Worm (Caenorhabditis elegans) whole organism, L2 larva: ENCODE measurements around the gene rpb-9.

ENCODE experiments used
- ceh-16 ChIP-seq: fragments of 150-350 bp; optimal IDR thresholded peaks from 2 replicates; lab custom pipeline; 2014; ENCODE audit warnings: missing biosample characterization, missing genetic modification characterization
- egl-27 ChIP-seq: sonication (generic microtip); optimal IDR thresholded peaks from 3 replicates; lab custom pipeline; 2017; ENCODE audit warnings: missing biosample characterization, missing genetic modification reagents, missing genetic modification characterization
- peb-1 ChIP-seq: fragments of 150-350 bp; optimal IDR thresholded peaks from 2 replicates; lab custom pipeline; 2014; ENCODE audit warnings: missing biosample characterization, missing genetic modification characterization

DNA sequence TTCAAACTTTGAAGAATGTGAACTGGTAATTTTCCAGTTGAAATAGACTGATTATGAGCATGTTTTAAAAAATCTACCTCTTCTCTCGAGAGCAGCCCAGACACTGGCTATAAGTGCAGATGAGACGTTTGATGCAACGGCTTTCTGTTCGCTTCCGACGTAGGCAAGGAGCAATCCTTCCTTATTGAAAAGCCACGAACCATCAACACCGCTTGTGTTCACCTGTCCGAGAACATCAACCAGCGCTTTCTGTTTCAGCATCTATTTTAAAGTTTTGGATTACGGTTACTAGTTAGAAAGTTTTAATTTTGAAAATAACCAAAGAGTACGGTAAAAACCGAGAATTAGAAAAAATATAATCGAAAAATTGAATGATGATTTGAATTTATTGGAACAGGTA is 1.3 kb downstream of the rpb-9 start, which contains the start of gene lmtr-2:
- TF ChIP-seq ceh-16 (tag; lab: Kevin White, UChicago) (no peak), egl-27 (tag; lab: Kevin White, UChicago) (no peak), peb-1 (tag; lab: Kevin White, UChicago) (no peak)
